Comparison of ENCODE assay signal across 3 fruit fly cellular contexts in genomic region chr3L:3785002-3785661, dm6.
TF ChIP-seq lines count a peak whose summit lies in the region.

No protein-coding gene starts in this region.

TF ChIP-seq in whole organism, embryonic, 481 proteins besides CTCF, POLR2A, EP300 and RAD21 (continued from another document and continues in another):
- TF ChIP-seq ems (GFP tag; optimal IDR thresholded peaks at IDR 0.05; lab: Kevin White, UChicago) = peak; percentile 90
- peak; percentile 92 for TF ChIP-seq Hr3 (GFP tag; optimal IDR thresholded peaks at IDR 0.05; lab: Kevin White, UChicago)
- TF ChIP-seq CG4617 (GFP tag; optimal IDR thresholded peaks at IDR 0.05; lab: Kevin White, UChicago; ENCODE audit: borderline replicate concordance) = peak; percentile 88
- 0 out of 2 replicates have a peak, but pooled peaks have one; percentile 29 for TF ChIP-seq Scr (GFP tag; IDR thresholded peaks at IDR 0.05; lab: Robert Waterston, UW; ENCODE audit: partially characterized antibody)
- peak in 1 of 3 experiments; percentile 14 for TF ChIP-seq Stat92E (GFP tag; optimal IDR thresholded peaks at IDR 0.05; lab: Kevin White, UChicago)
- TF ChIP-seq CG17612 (GFP tag; IDR thresholded peaks at IDR 0.05; lab: Robert Waterston, UW) = peak; percentile 91
- peak; percentile 96 for TF ChIP-seq Mad (GFP tag; optimal IDR thresholded peaks at IDR 0.05; lab: Kevin White, UChicago)
- peak; percentile 98 for TF ChIP-seq ci (GFP tag; IDR thresholded peaks at IDR 0.05; lab: Robert Waterston, UW)
- peak; percentile 65 for TF ChIP-seq MTF-1 (GFP tag; optimal IDR thresholded peaks at IDR 0.05; lab: Kevin White, UChicago; ENCODE audit: borderline replicate concordance)
- TF ChIP-seq HLHmδ (GFP tag; optimal IDR thresholded peaks at IDR 0.05; lab: Kevin White, UChicago) = no peak
- TF ChIP-seq CG4404 (GFP tag; IDR thresholded peaks at IDR 0.05; lab: Robert Waterston, UW) = peak; percentile 96
- peak; percentile 80 for TF ChIP-seq nom (GFP tag; optimal IDR thresholded peaks at IDR 0.05; lab: Kevin White, UChicago)
- peak; percentile 83 for TF ChIP-seq CG12744 (GFP tag; optimal IDR thresholded peaks at IDR 0.05; lab: Kevin White, UChicago)
- TF ChIP-seq CG4282 (GFP tag; optimal IDR thresholded peaks at IDR 0.05; lab: Kevin White, UChicago) = peak; percentile 97
- TF ChIP-seq CG13287 (GFP tag; IDR thresholded peaks at IDR 0.05; lab: Robert Waterston, UW; ENCODE audit: partially characterized antibody) = peak; percentile 43; the same call in 1 of the 2 replicates
- TF ChIP-seq grau (tag; optimal IDR thresholded peaks at IDR 0.05; lab: Kevin White, UChicago) = peak; percentile 92
- no peak for TF ChIP-seq ftz-f1 (GFP tag; optimal IDR thresholded peaks at IDR 0.05; lab: Kevin White, UChicago)
- peak; percentile 82 for TF ChIP-seq CG3163 (GFP tag; optimal IDR thresholded peaks at IDR 0.05; lab: Kevin White, UChicago)
- peak; percentile 88 for TF ChIP-seq onecut (GFP tag; IDR thresholded peaks at IDR 0.05; lab: Robert Waterston, UW)
- peak; percentile 32; the same call in 1 of the 3 replicates for TF ChIP-seq CG14860 (GFP tag; IDR thresholded peaks at IDR 0.05; lab: Robert Waterston, UW; ENCODE audit: partially characterized antibody)
- TF ChIP-seq CG2199 (GFP tag; IDR thresholded peaks at IDR 0.05; lab: Robert Waterston, UW) = peak; percentile 97
- peak; percentile 85 for TF ChIP-seq CG18599 (GFP tag; optimal IDR thresholded peaks at IDR 0.05; lab: Kevin White, UChicago)
- TF ChIP-seq Taf1 (GFP tag; IDR thresholded peaks at IDR 0.05; lab: Robert Waterston, UW) = peak; percentile 93
- TF ChIP-seq CG2120 (GFP tag; optimal IDR thresholded peaks at IDR 0.05; lab: Kevin White, UChicago) = peak; percentile 91
- TF ChIP-seq klu (GFP tag; IDR thresholded peaks at IDR 0.05; lab: Robert Waterston, UW) = peak; percentile 84
- TF ChIP-seq CG43689 (GFP tag; IDR thresholded peaks at IDR 0.05; lab: Robert Waterston, UW) = peak; percentile 93
- TF ChIP-seq CG15696 (tag; optimal IDR thresholded peaks at IDR 0.05; lab: Kevin White, UChicago) = peak; percentile 69
- TF ChIP-seq Vsx1 (GFP tag; optimal IDR thresholded peaks at IDR 0.05; lab: Kevin White, UChicago) = peak; percentile 91
- peak; percentile 92 for TF ChIP-seq pb (GFP tag; optimal IDR thresholded peaks at IDR 0.05; lab: Kevin White, UChicago)
- TF ChIP-seq yki (optimal IDR thresholded peaks at IDR 0.05; lab: Kevin White, UChicago) = no peak
- peak; percentile 94 for TF ChIP-seq nmo (GFP tag; optimal IDR thresholded peaks at IDR 0.05; lab: Kevin White, UChicago)
- TF ChIP-seq slbo (GFP tag; IDR thresholded peaks at IDR 0.05; lab: Robert Waterston, UW) = peak; percentile 95
- peak; percentile 66 for TF ChIP-seq Hey (tag; optimal IDR thresholded peaks at IDR 0.05; lab: Kevin White, UChicago)
- TF ChIP-seq sens-2 (GFP tag; IDR thresholded peaks at IDR 0.05; lab: Robert Waterston, UW) = peak; percentile 95
- TF ChIP-seq CG6683 (GFP tag; optimal IDR thresholded peaks at IDR 0.05; lab: Kevin White, UChicago) = peak; percentile 63
- peak; percentile 84 for TF ChIP-seq repo (GFP tag; optimal IDR thresholded peaks at IDR 0.05; lab: Kevin White, UChicago)
- TF ChIP-seq Rx (GFP tag; IDR thresholded peaks at IDR 0.05; lab: Robert Waterston, UW) = peak; percentile 97
- peak; percentile 61 for TF ChIP-seq fd102C (GFP tag; optimal IDR thresholded peaks at IDR 0.05; lab: Kevin White, UChicago)
- TF ChIP-seq D19A (tag; optimal IDR thresholded peaks at IDR 0.05; lab: Kevin White, UChicago) = peak; percentile 81
- peak; percentile 94 for TF ChIP-seq CG32767 (GFP tag; IDR thresholded peaks at IDR 0.05; lab: Robert Waterston, UW)
- TF ChIP-seq chinmo (GFP tag; IDR thresholded peaks at IDR 0.05; lab: Robert Waterston, UW; ENCODE audit: partially characterized antibody) = 0 out of 4 replicates have a peak, but pooled peaks have one; percentile 41

TF ChIP-seq in whole organism, prepupa, 60 proteins besides CTCF, POLR2A, EP300 and RAD21 (continued from another document):
- TF ChIP-seq Eip93F (GFP tag; optimal IDR thresholded peaks at IDR 0.05; lab: Kevin White, UChicago) (peak; percentile 97), CG11762 (GFP tag; optimal IDR thresholded peaks at IDR 0.05; lab: Kevin White, UChicago; ENCODE audit: insufficient read depth) (peak; percentile 97), Smox (GFP tag; optimal IDR thresholded peaks at IDR 0.05; lab: Kevin White, UChicago) (peak; percentile 99), CG11294 (GFP tag; IDR thresholded peaks at IDR 0.05; lab: Robert Waterston, UW) (peak; percentile 98), dsx (GFP tag; optimal IDR thresholded peaks at IDR 0.05; lab: Kevin White, UChicago; ENCODE audit: poor library complexity, severe bottlenecking) (peak; percentile 96), CG8632 (GFP tag; optimal IDR thresholded peaks at IDR 0.05; lab: Kevin White, UChicago) (peak; percentile 98), topi (GFP tag; optimal IDR thresholded peaks at IDR 0.05; lab: Kevin White, UChicago) (peak; percentile 98), CG3919 (GFP tag; optimal IDR thresholded peaks at IDR 0.05; lab: Kevin White, UChicago) (peak; percentile 98), CG32006 (GFP tag; optimal IDR thresholded peaks at IDR 0.05; lab: Kevin White, UChicago) (peak; percentile 99), CG9139 (GFP tag; optimal IDR thresholded peaks at IDR 0.05; lab: Kevin White, UChicago) (peak; percentile 90), CG6808 (GFP tag; optimal IDR thresholded peaks at IDR 0.05; lab: Kevin White, UChicago) (peak; percentile 89), CG8119 (GFP tag; IDR thresholded peaks at IDR 0.05; lab: Robert Waterston, UW) (peak; percentile 99), Gug (GFP tag; IDR thresholded peaks at IDR 0.05; lab: Robert Waterston, UW) (peak; percentile 98), achi (GFP tag; optimal IDR thresholded peaks at IDR 0.05; lab: Kevin White, UChicago) (peak; percentile 99), salr (GFP tag; optimal IDR thresholded peaks at IDR 0.05; lab: Kevin White, UChicago) (peak; percentile 96 to 98), fd59A (GFP tag; optimal IDR thresholded peaks at IDR 0.05; lab: Kevin White, UChicago) (peak; percentile 97), svp (GFP tag; lab: Kevin White, UChicago) (peak; percentile 100), CG6854 (GFP tag; optimal IDR thresholded peaks at IDR 0.05; lab: Kevin White, UChicago) (peak; percentile 91), eg (GFP tag; IDR thresholded peaks at IDR 0.05; lab: Robert Waterston, UW) (peak; percentile 99), CG4318 (GFP tag; optimal IDR thresholded peaks at IDR 0.05; lab: Kevin White, UChicago) (peak; percentile 98), Eip75B (GFP tag; optimal IDR thresholded peaks at IDR 0.05; lab: Kevin White, UChicago) (peak; percentile 99), fkh (GFP tag; optimal IDR thresholded peaks at IDR 0.05; lab: Kevin White, UChicago) (peak; percentile 18), Lpt (GFP tag; optimal IDR thresholded peaks at IDR 0.05; lab: Kevin White, UChicago) (peak; percentile 99), CG10631 (GFP tag; optimal IDR thresholded peaks at IDR 0.05; lab: Kevin White, UChicago) (peak; percentile 99), Hr38 (GFP tag; optimal IDR thresholded peaks at IDR 0.05; lab: Kevin White, UChicago) (peak; percentile 97), cyc (GFP tag; optimal IDR thresholded peaks at IDR 0.05; lab: Kevin White, UChicago) (peak; percentile 98), CG10669 (GFP tag; optimal IDR thresholded peaks at IDR 0.05; lab: Kevin White, UChicago) (peak; percentile 95), Ets96B (tag; optimal IDR thresholded peaks at IDR 0.05; lab: Kevin White, UChicago) (peak; percentile 95), fd85E (GFP tag; optimal IDR thresholded peaks at IDR 0.05; lab: Kevin White, UChicago) (peak; percentile 92), CG6276 (GFP tag; optimal IDR thresholded peaks at IDR 0.05; lab: Kevin White, UChicago) (peak; percentile 94), acj6 (GFP tag; optimal IDR thresholded peaks at IDR 0.05; lab: Kevin White, UChicago) (peak; percentile 99), Sox15 (GFP tag; optimal IDR thresholded peaks at IDR 0.05; lab: Kevin White, UChicago) (peak; percentile 99), esn (GFP tag; optimal IDR thresholded peaks at IDR 0.05; lab: Kevin White, UChicago) (peak; percentile 99), pdm3 (GFP tag; optimal IDR thresholded peaks at IDR 0.05; lab: Kevin White, UChicago) (peak; percentile 99), dac (GFP tag; optimal IDR thresholded peaks at IDR 0.05; lab: Kevin White, UChicago) (peak; percentile 98), Sox102F (GFP tag; optimal IDR thresholded peaks at IDR 0.05; lab: Kevin White, UChicago) (peak; percentile 99), CG6792 (GFP tag; optimal IDR thresholded peaks at IDR 0.05; lab: Kevin White, UChicago) (peak; percentile 99), spab (GFP tag; optimal IDR thresholded peaks at IDR 0.05; lab: Kevin White, UChicago) (peak; percentile 95)

TF ChIP-seq in whole organism, wandering third instar larva, 38 proteins besides CTCF, POLR2A, EP300 and RAD21 (continued from another document):
- TF ChIP-seq br (GFP tag; optimal IDR thresholded peaks at IDR 0.05; lab: Kevin White, UChicago) = peak; percentile 98
- TF ChIP-seq CG32264 (GFP tag; optimal IDR thresholded peaks at IDR 0.05; lab: Kevin White, UChicago) = peak; percentile 99
- peak; percentile 98 for TF ChIP-seq woc (GFP tag; optimal IDR thresholded peaks at IDR 0.05; lab: Kevin White, UChicago)
- peak; percentile 98 for TF ChIP-seq psq (GFP tag; optimal IDR thresholded peaks at IDR 0.05; lab: Kevin White, UChicago)
- peak; percentile 94 for TF ChIP-seq sage (GFP tag; optimal IDR thresholded peaks at IDR 0.05; lab: Kevin White, UChicago)
- TF ChIP-seq sv (GFP tag; optimal IDR thresholded peaks at IDR 0.05; lab: Kevin White, UChicago) = peak; percentile 87
- peak; percentile 92 for TF ChIP-seq Mio (GFP tag; optimal IDR thresholded peaks at IDR 0.05; lab: Kevin White, UChicago)
- no peak for TF ChIP-seq Vsx2 (GFP tag; optimal IDR thresholded peaks at IDR 0.05; lab: Kevin White, UChicago; ENCODE audit: partially characterized antibody)
- peak; percentile 36 for TF ChIP-seq Dfd (GFP tag; optimal IDR thresholded peaks at IDR 0.05; lab: Kevin White, UChicago)
- peak; percentile 88 for TF ChIP-seq dmrt93B (GFP tag; optimal IDR thresholded peaks at IDR 0.05; lab: Kevin White, UChicago)
TF ChIP-seq in whole organism, wandering third instar larva: peak in this region for 27.
